Worm (Caenorhabditis elegans): ENCODE data around the gene Y48E1C.1.

The Y48E1C.1 gene

DNA sequence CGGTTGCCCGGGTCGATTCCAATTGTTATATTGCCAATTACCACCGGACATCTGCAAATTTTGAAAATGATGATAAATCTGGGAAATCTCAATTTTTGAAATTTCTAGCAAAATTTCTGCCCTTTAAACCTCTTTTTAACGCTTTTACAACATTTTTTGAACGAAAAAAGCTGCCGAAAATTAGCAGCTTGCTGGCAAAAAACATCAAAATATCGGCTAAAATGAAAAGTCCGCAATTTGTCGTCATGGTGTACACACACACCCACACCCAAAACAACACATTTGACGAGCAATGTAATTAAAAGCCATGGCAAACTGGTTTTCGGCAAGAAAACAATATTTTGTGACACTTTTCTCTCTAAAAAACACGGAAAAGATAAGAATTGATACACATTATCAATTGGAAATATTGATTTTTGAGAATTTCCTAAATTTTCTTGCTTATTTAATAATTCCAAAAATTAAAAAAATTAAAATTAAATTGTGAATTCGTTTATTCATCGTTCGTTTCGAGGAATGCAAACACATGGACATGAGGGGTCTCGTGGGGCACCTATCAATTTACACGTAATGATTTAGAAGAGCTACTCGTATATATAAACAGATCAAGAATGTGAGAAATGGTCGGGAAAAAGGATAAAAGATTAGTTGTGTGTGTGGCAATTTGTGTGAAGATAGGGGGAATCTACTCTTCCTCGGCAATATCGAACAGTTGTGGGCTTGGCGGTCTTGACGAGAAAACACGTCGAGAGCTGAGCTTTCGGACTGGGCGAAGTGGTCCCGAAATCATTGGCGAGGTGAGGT is 46.0 kb downstream of the Y48E1C.1 start, which contains the start of gene pqn-27 (continued):
- TF ChIP-seq nhr-11 (tag; optimal IDR thresholded peaks at IDR 0.05) (peak; percentile 41), F10B5.3 (tag; optimal IDR thresholded peaks at IDR 0.05) (no peak), egl-43 (GFP tag; IDR thresholded peaks at IDR 0.05) (no peak), F37D6.2 (tag; optimal IDR thresholded peaks at IDR 0.05) (no peak), nhr-41 (GFP tag; IDR thresholded peaks at IDR 0.05) (0 out of 2 replicates have a peak, but pooled peaks have one; percentile 22), F44E2.7 (GFP tag; IDR thresholded peaks at IDR 0.05) (no peak), hlh-30 (tag; optimal IDR thresholded peaks at IDR 0.05; ENCODE audit: insufficient read depth) (peak; percentile 66), hif-1 (tag; optimal IDR thresholded peaks at IDR 0.05) (peak; percentile 29 to 73), arid-1 (GFP tag; conservative IDR thresholded peaks at IDR 0.05) (no peak; the same call in 1 of the 2 replicates), cey-2 (tag; optimal IDR thresholded peaks at IDR 0.05; ENCODE audit: borderline replicate concordance, insufficient read depth) (peak; percentile 22), set-16 (GFP tag; IDR thresholded peaks at IDR 0.05) (no peak; the same call in 1 of the 2 replicates), aly-2 (tag; optimal IDR thresholded peaks at IDR 0.05) (no peak), nhr-76 (tag; optimal IDR thresholded peaks at IDR 0.05) (no peak), D1046.2 (GFP tag; IDR thresholded peaks at IDR 0.05) (no peak), lin-39 (tag; optimal IDR thresholded peaks at IDR 0.05) (no peak), ama-1 (optimal IDR thresholded peaks at IDR 0.05) (peak; percentile 97), mxl-2 (GFP tag; conservative IDR thresholded peaks at IDR 0.05) (no peak), ceh-28 (tag; optimal IDR thresholded peaks at IDR 0.05) (no peak), madf-5 (GFP tag; IDR thresholded peaks at IDR 0.05) (no peak), pqm-1 (tag; optimal IDR thresholded peaks at IDR 0.05) (no peak), dmd-9 (GFP tag; IDR thresholded peaks at IDR 0.05) (no peak), zip-11 (GFP tag; IDR thresholded peaks at IDR 0.05) (no peak), dve-1 (tag; optimal IDR thresholded peaks at IDR 0.05; ENCODE audit: insufficient read depth) (peak; percentile 81), gei-8 (GFP tag; optimal IDR thresholded peaks at IDR 0.05) (peak; percentile 47), ces-1 (GFP tag; optimal IDR thresholded peaks at IDR 0.05) (no peak), nhr-28 (tag; optimal IDR thresholded peaks at IDR 0.05) (peak; percentile 77), aha-1 (tag) (peak; percentile 91), ceh-62 (tag; optimal IDR thresholded peaks at IDR 0.05) (no peak), daf-8 (GFP tag; IDR thresholded peaks at IDR 0.05) (no peak), duxl-1 (tag; optimal IDR thresholded peaks at IDR 0.05; ENCODE audit: poor library complexity) (no peak), dmd-6 (GFP tag; IDR thresholded peaks at IDR 0.05) (peak; percentile 77), lin-1 (GFP tag; IDR thresholded peaks at IDR 0.05) (peak; percentile 82), zfp-2 (tag; optimal IDR thresholded peaks at IDR 0.05) (no peak), spr-1 (tag; optimal IDR thresholded peaks at IDR 0.05) (peak; percentile 51), F49E8.2 (tag; optimal IDR thresholded peaks at IDR 0.05; ENCODE audit: borderline replicate concordance) (no peak)

DNA sequence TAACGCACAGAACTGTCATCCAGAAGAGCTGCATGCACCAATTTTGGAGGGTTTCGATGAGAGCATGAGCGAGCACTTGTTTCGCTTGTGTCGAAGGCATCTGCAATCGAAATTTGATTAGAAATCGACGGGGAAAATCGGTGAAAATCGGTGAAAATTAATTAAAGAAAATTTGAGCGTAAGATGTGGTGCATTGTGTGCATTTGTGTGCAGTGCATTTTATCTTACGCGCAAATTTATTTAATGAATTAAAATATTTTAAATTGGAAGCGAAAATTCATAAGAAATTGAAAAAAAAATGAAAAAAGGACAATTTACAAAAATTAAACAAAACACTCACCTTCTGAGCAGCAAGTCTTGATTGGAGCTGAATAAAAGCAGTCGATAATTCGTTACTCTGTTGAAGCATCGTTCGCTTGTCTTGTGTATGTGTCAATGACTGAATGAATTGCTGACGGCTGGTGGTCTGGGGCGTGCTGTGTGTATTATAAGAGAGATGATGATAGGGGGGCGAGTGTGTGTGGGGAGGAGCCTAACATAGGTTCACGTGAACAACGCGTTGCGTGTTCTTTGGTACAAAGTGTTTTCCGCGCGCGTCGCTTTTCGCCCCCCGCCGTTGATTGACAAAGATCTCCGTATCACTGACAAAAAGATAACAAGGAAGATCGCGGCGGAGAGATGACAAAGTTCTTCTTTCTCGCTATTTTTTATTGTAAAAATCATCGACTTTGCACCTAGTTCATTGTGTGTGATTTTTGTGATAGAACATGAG is 47.0 kb downstream of the Y48E1C.1 start:
- TF ChIP-seq fkh-10 (GFP tag; optimal IDR thresholded peaks at IDR 0.05) (no peak), D1046.2 (GFP tag; IDR thresholded peaks at IDR 0.05) (no peak), F44E2.7 (GFP tag; IDR thresholded peaks at IDR 0.05) (no peak), jun-1 (tag; optimal IDR thresholded peaks at IDR 0.05) (no peak), hif-1 (tag; optimal IDR thresholded peaks at IDR 0.05) (peak; percentile 57 to 93), aha-1 (tag) (peak; percentile 99), ceh-32 (tag; optimal IDR thresholded peaks at IDR 0.05; ENCODE audit: poor library complexity) (no peak), lim-7 (GFP tag; IDR thresholded peaks at IDR 0.05) (no peak), mxl-2 (GFP tag; conservative IDR thresholded peaks at IDR 0.05) (peak; percentile 99), daf-8 (GFP tag; IDR thresholded peaks at IDR 0.05) (no peak), ztf-7 (tag; optimal IDR thresholded peaks at IDR 0.05) (no peak), nhr-41 (GFP tag; IDR thresholded peaks at IDR 0.05) (no peak), zfp-3 (GFP tag; conservative IDR thresholded peaks at IDR 0.05) (0 out of 2 replicates have a peak, but pooled peaks have one; percentile 31), ctbp-1 (GFP tag; IDR thresholded peaks at IDR 0.05) (peak; percentile 58; the same call in 1 of the 2 replicates), ZK546.5 (tag; optimal IDR thresholded peaks at IDR 0.05) (no peak), nhr-77 (tag; optimal IDR thresholded peaks at IDR 0.05) (peak; percentile 68), duxl-1 (tag; optimal IDR thresholded peaks at IDR 0.05; ENCODE audit: poor library complexity) (peak; percentile 33), nhr-6 (tag; optimal IDR thresholded peaks at IDR 0.05) (no peak), ceh-82 (tag; optimal IDR thresholded peaks at IDR 0.05) (no peak), nhr-28 (tag; optimal IDR thresholded peaks at IDR 0.05) (peak; percentile 89), saeg-2 (GFP tag; IDR thresholded peaks at IDR 0.05) (peak; percentile 75; the same call in 1 of the 2 replicates)
